Worm (Caenorhabditis elegans) whole organism, L4/young adult: ENCODE measurements around the gene ZK622.4.

ENCODE experiments used
- W03F9.2 ChIP-seq: fragments of 150-350 bp; optimal IDR thresholded peaks from 2 replicates; lab custom pipeline; 2014; ENCODE audit warnings: missing biosample characterization, missing genetic modification characterization
- him-1 ChIP-seq: sonication (generic microtip); optimal IDR thresholded peaks from 2 replicates; lab custom pipeline; 2016; ENCODE audit warnings: missing genotype, missing genetic modification reagents, missing genetic modification characterization, missing compliant biosample characterization

ce11 chrII:5339547-5339946, 47.0 kb downstream of the ZK622.4 start:
- TF ChIP-seq W03F9.2 (no peak), him-1 (tag; lab: Kevin White, UChicago) (no peak)
